Worm (Caenorhabditis elegans) whole organism, L1 larva: ENCODE results near the gene pbs-1.

Experiments used
- C04F5.9 ChIP-seq: sonication (generic microtip); optimal IDR thresholded peaks from 2 replicates; lab custom pipeline; 2016; ENCODE audit warnings: missing genetic modification characterization, missing compliant biosample characterization
- C34B4.2 ChIP-seq: sonication (generic microtip); optimal IDR thresholded peaks from 2 replicates; lab custom pipeline; 2017; ENCODE audit warnings: mild to moderate bottlenecking, missing genetic modification characterization, missing compliant biosample characterization
- F16B12.6 ChIP-seq: fragments of 150-350 bp; optimal IDR thresholded peaks from 2 replicates; lab custom pipeline; 2014; ENCODE audit warnings: missing biosample characterization, missing genetic modification characterization
- blmp-1 ChIP-seq: fragments of 150-350 bp; optimal IDR thresholded peaks from 2 replicates; lab custom pipeline; 2014; ENCODE audit warnings: missing biosample characterization, missing genetic modification characterization
- ceh-8 ChIP-seq: fragments of 200-800 bp; sonication (Bioruptor generic); optimal IDR thresholded peaks from 2 replicates; lab custom pipeline; 2018; ENCODE audit warnings: mild to moderate bottlenecking, missing genetic modification characterization, moderate library complexity, missing compliant biosample characterization
- dpl-1 ChIP-seq, 3 experiments: fragments of 150-350 bp in 2 of 3; sonication (generic microtip) in 1 of 3; optimal IDR thresholded peaks; 2 replicates each; lab custom pipeline; 2014 to 2017; ENCODE audit warnings: missing biosample characterization in 3 of 3, missing genetic modification characterization in 3 of 3, missing genetic modification reagents in 3 of 3
- dsc-1 ChIP-seq: sonication (generic microtip); optimal IDR thresholded peaks from 2 replicates; lab custom pipeline; 2016; ENCODE audit warnings: mild to moderate bottlenecking, missing genetic modification characterization, missing compliant biosample characterization
- efl-1 ChIP-seq, 4 experiments: fragments of 150-350 bp; optimal IDR thresholded peaks in 3 of 4; peaks in 1 of 4; 1 replicate in 1 of 4; 2 replicates in 3 of 4; lab custom pipeline; 2014; ENCODE audit warnings: missing biosample characterization in 2 of 4, missing genetic modification characterization in 2 of 4, missing genetic modification reagents in 2 of 4
- egl-13 ChIP-seq: sonication (generic microtip); optimal IDR thresholded peaks from 2 replicates; lab custom pipeline; 2016; ENCODE audit warnings: missing genotype, missing genetic modification reagents, missing genetic modification characterization, missing compliant biosample characterization
- elt-2 ChIP-seq: sonication (generic microtip); optimal IDR thresholded peaks from 2 replicates; lab custom pipeline; 2016; ENCODE audit warnings: missing genetic modification characterization, mild to moderate bottlenecking, inconsistent platforms, missing compliant biosample characterization, missing genetic modification reagents
- elt-3 ChIP-seq, 6 experiments: fragments of 150-350 bp in 1 of 6; sonication (generic microtip); optimal IDR thresholded peaks; 2 replicates each; lab custom pipeline; 2017 to 2018; ENCODE audit warnings: missing biosample characterization in 6 of 6, missing genetic modification characterization in 6 of 6, inconsistent platforms in 1 of 6
- ets-5 ChIP-seq: fragments of 200-800 bp; sonication (Bioruptor generic); IDR thresholded peaks from 2 replicates; pipeline ENCODE4 v1.3.6; 2022; ENCODE audit warnings: missing genetic modification characterization, missing compliant biosample characterization
- fos-1 ChIP-seq: fragments of 150-350 bp; optimal IDR thresholded peaks from 2 replicates; lab custom pipeline; 2014; ENCODE audit warnings: missing biosample characterization, missing genetic modification characterization
- grh-1 ChIP-seq: fragments of 200-800 bp; sonication (Bioruptor generic); IDR thresholded peaks from 2 replicates; pipeline ENCODE4 v1.3.6; 2022; ENCODE audit warnings: missing genetic modification reagents, missing genetic modification characterization, missing compliant biosample characterization
- hlh-17 ChIP-seq: fragments of 200-800 bp; sonication (Bioruptor generic); optimal IDR thresholded peaks from 2 replicates; lab custom pipeline; 2018; ENCODE audit warnings: missing genetic modification characterization, mild to moderate bottlenecking, missing compliant biosample characterization, moderate library complexity, borderline replicate concordance
- lin-13 ChIP-seq: fragments of 150-350 bp; optimal IDR thresholded peaks from 2 replicates; lab custom pipeline; 2014; ENCODE audit warnings: missing biosample characterization, missing genetic modification reagents, missing genetic modification characterization
- lin-14 ChIP-seq: fragments of 200-800 bp; sonication (Bioruptor generic); optimal IDR thresholded peaks from 2 replicates; lab custom pipeline; 2018; ENCODE audit warnings: mild to moderate bottlenecking, missing genetic modification characterization, moderate library complexity, missing compliant biosample characterization
- lin-15B ChIP-seq: fragments of 150-350 bp; sonication (generic microtip); optimal IDR thresholded peaks from 3 replicates; lab custom pipeline; 2014; ENCODE audit warnings: missing biosample characterization, missing genetic modification characterization
- lin-39 ChIP-seq: fragments of 150-350 bp; optimal IDR thresholded peaks from 2 replicates; lab custom pipeline; 2014; ENCODE audit warnings: missing biosample characterization, missing genetic modification reagents, missing genetic modification characterization
- lir-3 ChIP-seq: sonication (generic microtip); optimal IDR thresholded peaks from 2 replicates; lab custom pipeline; 2016; ENCODE audit warnings: mild to moderate bottlenecking, missing genetic modification characterization, moderate library complexity, missing compliant biosample characterization; ENCODE audit not compliant: poor library complexity
- lsy-2 ChIP-seq, 2 experiments: fragments of 150-350 bp; optimal IDR thresholded peaks; 2 replicates each; lab custom pipeline; 2014; ENCODE audit warnings: missing biosample characterization in 2 of 2, missing genetic modification characterization in 2 of 2
- mab-9 ChIP-seq: fragments of 200-800 bp; sonication (Bioruptor generic); IDR thresholded peaks from 2 replicates; pipeline ENCODE4 v1.3.6; 2022; ENCODE audit warnings: missing genetic modification reagents, missing genetic modification characterization, missing compliant biosample characterization
- mdl-1 ChIP-seq, 2 experiments: fragments of 150-350 bp; optimal IDR thresholded peaks; 2 replicates each; lab custom pipeline; 2014 to 2017; ENCODE audit warnings: missing biosample characterization in 2 of 2, missing genetic modification characterization in 2 of 2, inconsistent platforms in 1 of 2
- mef-2 ChIP-seq: fragments of 150-350 bp; optimal IDR thresholded peaks from 2 replicates; lab custom pipeline; 2014; ENCODE audit warnings: missing biosample characterization, missing genetic modification characterization
- nhr-11 ChIP-seq: fragments of 150-350 bp; optimal IDR thresholded peaks from 2 replicates; lab custom pipeline; 2014; ENCODE audit warnings: missing biosample characterization, missing genetic modification characterization
- nhr-76 ChIP-seq: sonication (generic microtip); optimal IDR thresholded peaks from 2 replicates; lab custom pipeline; 2017; ENCODE audit warnings: missing biosample characterization, missing genetic modification characterization
- nhr-85 ChIP-seq: sonication (generic microtip); peaks from one replicate; lab custom pipeline; 2016; ENCODE audit warnings: missing genetic modification characterization, inconsistent platforms, missing compliant biosample characterization
- pqm-1 ChIP-seq: sonication (generic microtip); optimal IDR thresholded peaks from 3 replicates; lab custom pipeline; 2017; ENCODE audit warnings: missing biosample characterization, missing genetic modification characterization
- rnt-1 ChIP-seq: sonication (generic microtip); optimal IDR thresholded peaks from 2 replicates; lab custom pipeline; 2016; ENCODE audit warnings: mild to moderate bottlenecking, missing genetic modification characterization, moderate library complexity, missing compliant biosample characterization
- skn-1 ChIP-seq: fragments of 150-350 bp; optimal IDR thresholded peaks from 2 replicates; lab custom pipeline; 2014; ENCODE audit warnings: missing biosample characterization, missing genetic modification characterization
- snpc-4 ChIP-seq: fragments of 150-350 bp; optimal IDR thresholded peaks from 2 replicates; lab custom pipeline; 2014; ENCODE audit warnings: missing biosample characterization, missing genetic modification characterization
- snu-23 ChIP-seq: sonication (generic microtip); optimal IDR thresholded peaks from 2 replicates; lab custom pipeline; 2016; ENCODE audit warnings: missing genetic modification characterization, missing compliant biosample characterization
- sox-4 ChIP-seq: sonication (generic microtip); optimal IDR thresholded peaks from 2 replicates; lab custom pipeline; 2016; ENCODE audit warnings: missing genetic modification characterization, missing compliant biosample characterization
- tbx-2 ChIP-seq: sonication (generic microtip); optimal IDR thresholded peaks from 2 replicates; lab custom pipeline; 2016; ENCODE audit warnings: missing genetic modification characterization, missing compliant biosample characterization
- unc-86 ChIP-seq: sonication (generic microtip); optimal IDR thresholded peaks from 2 replicates; lab custom pipeline; 2016; ENCODE audit warnings: missing genetic modification characterization, missing compliant biosample characterization
- vab-15 ChIP-seq: sonication (generic microtip); optimal IDR thresholded peaks from 2 replicates; lab custom pipeline; 2017; ENCODE audit warnings: missing genotype, mild to moderate bottlenecking, missing genetic modification characterization, missing compliant biosample characterization
- xbp-1 ChIP-seq: sonication (generic microtip); optimal IDR thresholded peaks from 2 replicates; lab custom pipeline; 2016; ENCODE audit warnings: missing genetic modification characterization, missing compliant biosample characterization
- zip-4 ChIP-seq: fragments of 200-800 bp; sonication (Bioruptor generic); optimal IDR thresholded peaks from 2 replicates; lab custom pipeline; 2018; ENCODE audit warnings: mild to moderate bottlenecking, missing genetic modification characterization, moderate library complexity, missing compliant biosample characterization
- ztf-4 ChIP-seq: fragments of 150-350 bp; optimal IDR thresholded peaks from 2 replicates; lab custom pipeline; 2014; ENCODE audit warnings: missing biosample characterization, missing genetic modification characterization

The pbs-1 gene

DNA sequence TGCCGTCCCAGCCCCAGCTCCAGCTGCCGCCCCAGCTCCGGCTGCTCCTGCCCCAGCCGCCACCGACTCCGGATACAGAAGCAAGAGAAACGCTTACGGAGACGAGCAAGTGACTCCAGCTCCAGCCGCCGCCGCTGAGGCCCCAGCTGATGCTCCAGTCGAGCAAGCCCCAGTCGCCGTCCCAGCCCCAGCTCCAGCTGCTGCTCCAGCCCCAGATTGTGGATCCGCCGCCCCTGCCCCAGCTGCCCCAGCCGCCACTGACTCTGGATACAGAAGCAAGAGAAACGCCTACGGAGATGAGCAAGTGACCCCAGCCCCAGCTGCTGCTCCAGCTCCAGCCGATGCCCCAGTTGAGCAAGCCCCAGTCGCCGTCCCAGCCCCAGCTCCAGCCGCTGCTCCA lies 12.9 kb upstream of the pbs-1 start:
- TF ChIP-seq ceh-8 (GFP tag; lab: Kevin White, UChicago), result peak; percentile 49

DNA sequence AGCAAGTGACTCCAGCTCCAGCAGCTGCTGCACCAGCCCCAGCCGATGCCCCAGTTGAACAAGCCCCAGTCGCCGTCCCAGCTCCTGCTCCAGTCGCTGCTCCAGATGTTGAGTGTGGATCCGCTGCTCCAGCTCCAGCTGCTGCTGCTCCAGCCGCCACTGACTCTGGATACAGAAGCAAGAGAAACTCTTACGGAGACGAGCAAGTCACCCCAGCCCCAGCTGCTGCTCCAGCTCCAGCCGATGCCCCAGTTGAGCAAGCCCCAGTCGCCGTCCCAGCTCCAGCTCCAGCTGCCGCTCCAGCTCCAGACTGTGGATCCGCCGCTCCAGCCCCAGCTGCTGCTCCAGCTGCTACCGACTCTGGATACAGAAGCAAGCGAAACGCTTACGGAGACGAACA lies 12.1 kb upstream of the pbs-1 start:
- TF ChIP-seq efl-1 (optimal IDR thresholded peaks at IDR 0.05; lab: Kevin White, UChicago) (no peak), efl-1 (GFP tag; optimal IDR thresholded peaks at IDR 0.05 in 1 of 2; lab: Kevin White, UChicago) (peak in 1 of 2 experiments; percentile 15), snpc-4 (tag; lab: Kevin White, UChicago) (no peak)

DNA sequence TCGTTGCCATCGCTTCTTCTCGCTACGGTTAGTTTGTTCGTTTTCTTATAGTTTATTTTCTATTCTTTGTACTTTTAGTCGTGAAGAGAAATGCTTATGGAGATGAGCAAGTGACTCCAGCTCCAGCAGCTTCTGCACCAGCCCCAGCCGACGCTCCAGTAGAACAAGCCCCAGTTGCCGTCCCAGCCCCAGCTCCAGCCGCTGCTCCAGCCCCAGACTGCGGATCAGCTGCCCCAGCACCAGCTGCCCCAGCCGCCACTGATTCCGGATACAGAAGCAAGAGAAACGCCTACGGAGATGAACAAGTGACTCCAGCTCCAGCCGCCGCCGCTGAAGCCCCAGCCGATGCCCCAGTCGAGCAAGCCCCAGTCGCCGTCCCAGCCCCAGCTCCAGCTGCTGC lies 11.4 kb upstream of the pbs-1 start:
- 0 out of 2 replicates have a peak, but pooled peaks have one; percentile 19 for TF ChIP-seq mab-9 (GFP tag; lab: Robert Waterston, UW)

DNA sequence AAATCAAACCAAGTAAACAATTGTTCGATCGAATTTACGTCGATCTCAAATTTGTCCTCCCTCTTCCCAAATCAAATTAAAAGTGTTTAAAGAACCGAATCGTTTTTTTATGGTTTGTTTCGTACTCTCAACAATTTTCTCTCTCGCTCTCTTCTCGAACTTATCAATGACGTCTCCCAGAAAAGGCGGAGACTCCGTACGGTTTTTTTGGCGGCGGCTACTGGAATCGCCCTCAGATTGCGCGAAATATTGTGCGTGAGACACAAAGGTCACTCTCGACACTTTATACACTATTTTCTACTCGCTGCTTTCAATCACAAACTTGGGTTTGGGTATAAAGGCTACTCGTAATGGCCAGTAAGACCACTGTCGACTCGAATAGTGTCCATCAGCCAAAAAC lies 10.9 kb upstream of the pbs-1 start, which contains the start of gene epic-2:
epic-2 (plus strand) TSS at position 317 of the 400 bp plus-strand sequence.
- TF ChIP-seq nhr-11 (tag; lab: Kevin White, UChicago) (no peak), lin-15B (no peak), hlh-17 (GFP tag; lab: Kevin White, UChicago) (no peak), mdl-1 (tag; optimal IDR thresholded peaks at IDR 0.05; lab: Kevin White, UChicago) (no peak), lin-14 (GFP tag; lab: Kevin White, UChicago) (peak; percentile 31), xbp-1 (peak; percentile 5), mab-9 (GFP tag; lab: Robert Waterston, UW) (no peak), sox-4 (tag; lab: Kevin White, UChicago) (no peak), grh-1 (peak; percentile 6; the same call in 1 of the 2 replicates), elt-3 (tag; optimal IDR thresholded peaks at IDR 0.05; lab: Kevin White, UChicago) (peak in 3 of 6 experiments; percentile 3 to 68 (median 23)), skn-1 (tag; lab: Kevin White, UChicago) (no peak), blmp-1 (tag; lab: Kevin White, UChicago) (peak; percentile 17), nhr-85 (tag; lab: Kevin White, UChicago) (peak; percentile 65), lsy-2 (tag; optimal IDR thresholded peaks at IDR 0.05; lab: Kevin White, UChicago) (no peak)

DNA sequence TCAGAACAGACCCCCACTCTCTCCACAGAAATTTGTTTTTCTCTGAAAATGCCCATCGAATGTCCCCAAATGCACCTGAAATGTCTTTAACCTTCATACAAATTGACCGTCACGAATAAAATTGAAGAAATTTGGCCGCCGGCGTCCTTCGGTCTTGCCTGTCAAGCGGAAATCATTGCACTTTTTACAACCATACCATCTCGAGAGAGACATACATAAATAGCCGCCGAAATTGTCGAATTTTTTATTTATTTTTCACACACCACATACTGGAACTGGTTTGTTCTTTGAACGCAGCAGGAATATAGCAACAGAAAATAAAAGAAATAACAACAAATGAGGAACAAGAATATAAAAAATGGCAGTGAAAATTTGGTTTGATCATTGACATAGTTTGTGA lies 6.2 kb upstream of the pbs-1 start:
- no peak for TF ChIP-seq elt-2
- no peak for TF ChIP-seq unc-86 (tag; lab: Kevin White, UChicago)
- peak in 1 of 2 experiments; percentile 17 for TF ChIP-seq lsy-2 (tag; optimal IDR thresholded peaks at IDR 0.05; lab: Kevin White, UChicago)
- no peak for TF ChIP-seq ets-5 (GFP tag; lab: Robert Waterston, UW)
- TF ChIP-seq fos-1 (tag; lab: Kevin White, UChicago), result no peak
- peak; percentile 6 for TF ChIP-seq snu-23
- TF ChIP-seq blmp-1 (tag; lab: Kevin White, UChicago), result peak; percentile 20
- no peak for TF ChIP-seq vab-15 (tag; lab: Kevin White, UChicago)
- no peak for TF ChIP-seq mdl-1 (tag; optimal IDR thresholded peaks at IDR 0.05; lab: Kevin White, UChicago)
- no peak for TF ChIP-seq efl-1 (optimal IDR thresholded peaks at IDR 0.05; lab: Kevin White, UChicago)
- peak in 1 of 2 experiments; percentile 51 for TF ChIP-seq efl-1 (GFP tag; optimal IDR thresholded peaks at IDR 0.05 in 1 of 2; lab: Kevin White, UChicago)
- no peak for TF ChIP-seq mef-2
- no peak for TF ChIP-seq F16B12.6
- TF ChIP-seq elt-3 (tag; optimal IDR thresholded peaks at IDR 0.05; lab: Kevin White, UChicago), result no peak
- TF ChIP-seq C34B4.2, result no peak
- no peak for TF ChIP-seq C04F5.9
- peak; percentile 34 for TF ChIP-seq lin-14 (GFP tag; lab: Kevin White, UChicago)
- TF ChIP-seq egl-13, result no peak
- TF ChIP-seq tbx-2, result no peak
- TF ChIP-seq rnt-1 (tag; lab: Kevin White, UChicago), result no peak

DNA sequence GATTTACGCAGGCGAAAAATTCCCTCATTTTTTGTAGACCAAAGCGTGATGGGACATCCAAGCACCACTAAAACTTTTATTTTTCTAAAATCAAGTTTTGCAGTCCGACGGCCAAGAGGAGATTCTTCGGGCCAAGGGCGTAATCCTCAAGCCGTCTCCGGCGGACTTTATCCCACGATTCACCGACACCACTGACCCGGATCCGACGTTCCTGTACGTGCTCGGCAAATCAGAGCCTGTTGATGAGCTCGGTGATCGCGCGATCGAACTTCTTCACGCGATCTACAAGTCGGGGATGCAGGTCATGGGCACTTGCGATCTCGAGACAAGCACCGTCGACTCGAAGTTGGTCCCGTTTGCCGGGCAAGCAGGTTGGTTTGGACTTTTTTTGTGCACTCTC lies 4.1 kb upstream of the pbs-1 start:
- TF ChIP-seq zip-4 (GFP tag; lab: Kevin White, UChicago) (no peak), xbp-1 (no peak), dpl-1 (GFP tag; optimal IDR thresholded peaks at IDR 0.05; lab: Kevin White, UChicago) (no peak), ztf-4 (tag; lab: Kevin White, UChicago) (no peak), pqm-1 (tag; lab: Kevin White, UChicago) (no peak), nhr-76 (tag; lab: Kevin White, UChicago) (no peak), unc-86 (tag; lab: Kevin White, UChicago) (no peak), lir-3 (no peak), lin-13 (GFP tag; lab: Kevin White, UChicago) (no peak), lin-39 (tag; lab: Kevin White, UChicago) (no peak), dsc-1 (no peak), C04F5.9 (no peak)
